Fruit fly (Drosophila melanogaster): Measurements from ENCODE around the gene Zmynd10.

The Zmynd10 gene

dm6 chr3L:13027333-13027732, 1.1 kb upstream of the Zmynd10 start (continued):
- TF ChIP-seq toy (GFP tag; IDR thresholded peaks at IDR 0.05): no peak
- TF ChIP-seq h (optimal IDR thresholded peaks at IDR 0.05): no peak
- TF ChIP-seq Optix (GFP tag; IDR thresholded peaks at IDR 0.05): no peak
- no peak for TF ChIP-seq Lhr (GFP tag; optimal IDR thresholded peaks at IDR 0.05)
- TF ChIP-seq CG18599 (GFP tag; optimal IDR thresholded peaks at IDR 0.05): no peak
- peak; percentile 41 for TF ChIP-seq Dref (GFP tag; IDR thresholded peaks at IDR 0.05)
- peak; percentile 67 for TF ChIP-seq stwl (tag; optimal IDR thresholded peaks at IDR 0.05)
- no peak for TF ChIP-seq Neu2 (GFP tag; optimal IDR thresholded peaks at IDR 0.05; ENCODE audit: borderline replicate concordance)
- no peak for TF ChIP-seq CG1832 (GFP tag; optimal IDR thresholded peaks at IDR 0.05)
- TF ChIP-seq fd64A (GFP tag; optimal IDR thresholded peaks at IDR 0.05): no peak
- no peak for TF ChIP-seq Dp (GFP tag; optimal IDR thresholded peaks at IDR 0.05)
- no peak for TF ChIP-seq Aef1 (GFP tag; IDR thresholded peaks at IDR 0.05)
- TF ChIP-seq CG14014 (GFP tag; IDR thresholded peaks at IDR 0.05): no peak
- TF ChIP-seq Pdp1 (GFP tag; optimal IDR thresholded peaks at IDR 0.05): peak in 1 of 2 experiments; percentile 69
- TF ChIP-seq nau (GFP tag; optimal IDR thresholded peaks at IDR 0.05): no peak
- TF ChIP-seq inv (GFP tag; IDR thresholded peaks at IDR 0.05; ENCODE audit: partially characterized antibody): no peak
- no peak for TF ChIP-seq odd (GFP tag; optimal IDR thresholded peaks at IDR 0.05)
- no peak for TF ChIP-seq Mad (GFP tag; optimal IDR thresholded peaks at IDR 0.05)
- no peak for TF ChIP-seq hbn (GFP tag; IDR thresholded peaks at IDR 0.05; ENCODE audit: partially characterized antibody)
- TF ChIP-seq cato (GFP tag; optimal IDR thresholded peaks at IDR 0.05; ENCODE audit: borderline replicate concordance): no peak
- no peak for TF ChIP-seq CG30431 (GFP tag; optimal IDR thresholded peaks at IDR 0.05)
- TF ChIP-seq phol (tag; optimal IDR thresholded peaks at IDR 0.05): no peak
- no peak for TF ChIP-seq CG13624 (GFP tag; optimal IDR thresholded peaks at IDR 0.05)
- no peak for TF ChIP-seq ac (GFP tag; optimal IDR thresholded peaks at IDR 0.05)
- no peak for TF ChIP-seq corto (GFP tag; optimal IDR thresholded peaks at IDR 0.05)
- no peak for TF ChIP-seq Taf1 (GFP tag; IDR thresholded peaks at IDR 0.05)
- no peak for TF ChIP-seq Awh (GFP tag; IDR thresholded peaks at IDR 0.05)
- TF ChIP-seq btn (GFP tag; optimal IDR thresholded peaks at IDR 0.05): no peak
- no peak for TF ChIP-seq schlank (tag; optimal IDR thresholded peaks at IDR 0.05)
- TF ChIP-seq CG3995 (GFP tag; optimal IDR thresholded peaks at IDR 0.05): no peak
- no peak for TF ChIP-seq tup (GFP tag; optimal IDR thresholded peaks at IDR 0.05)
- TF ChIP-seq Dll (GFP tag; IDR thresholded peaks at IDR 0.05; ENCODE audit: partially characterized antibody): 0 out of 4 replicates have a peak, but pooled peaks have one; percentile 36
- no peak for TF ChIP-seq CG7928 (GFP tag; optimal IDR thresholded peaks at IDR 0.05)
- no peak for TF ChIP-seq Sox102F (GFP tag; optimal IDR thresholded peaks at IDR 0.05)
- TF ChIP-seq CG7839 (tag; optimal IDR thresholded peaks at IDR 0.05): no peak
- no peak for TF ChIP-seq Side (GFP tag; optimal IDR thresholded peaks at IDR 0.05)

dm6 chr3L:13026872-13027271, 635 bp upstream of the Zmynd10 start:
- peak; percentile 85 for TF ChIP-seq Blimp-1 (GFP tag; optimal IDR thresholded peaks at IDR 0.05)
- peak; percentile 44 for TF ChIP-seq crol (GFP tag; IDR thresholded peaks at IDR 0.05)
- peak; percentile 28 for TF ChIP-seq kni (GFP tag; optimal IDR thresholded peaks at IDR 0.05)
- peak; percentile 17; the same call in 1 of the 3 replicates for TF ChIP-seq Optix (GFP tag; IDR thresholded peaks at IDR 0.05)
- TF ChIP-seq Jarid2 (GFP tag; optimal IDR thresholded peaks at IDR 0.05): no peak
- TF ChIP-seq vvl (GFP tag; IDR thresholded peaks at IDR 0.05): 0 out of 2 replicates have a peak, but pooled peaks have one; percentile 36
- TF ChIP-seq da (GFP tag; optimal IDR thresholded peaks at IDR 0.05): no peak
- no peak for TF ChIP-seq CG9437 (GFP tag; optimal IDR thresholded peaks at IDR 0.05)
- no peak for TF ChIP-seq CG7745 (tag; optimal IDR thresholded peaks at IDR 0.05)
- no peak for TF ChIP-seq H2.0 (GFP tag; IDR thresholded peaks at IDR 0.05)
- TF ChIP-seq CG7357 (GFP tag; IDR thresholded peaks at IDR 0.05): no peak
